Worm (Caenorhabditis elegans): ENCODE data around the gene irld-36.

- no peak for TF ChIP-seq elt-3 (tag; optimal IDR thresholded peaks at IDR 0.05)
- no peak for TF ChIP-seq nhr-10 (tag; optimal IDR thresholded peaks at IDR 0.05)
- TF ChIP-seq ZK546.5 (tag; optimal IDR thresholded peaks at IDR 0.05): no peak
- no peak for TF ChIP-seq lin-13 (GFP tag; optimal IDR thresholded peaks at IDR 0.05)
These were observed 3.1 kb upstream of the irld-36 start, which contains the start of gene fbxb-17 for ce11 chrII:1676088-1676487.
